Worm (Caenorhabditis elegans): ENCODE measurements around the gene C07A4.3.

C07A4.3 gene

ce11 chrX:10215429-10215828 lies 40.6 kb downstream of the C07A4.3 start, which contains the start of gene F44A6.4:
F44A6.4 (minus strand) TSS chrX:10215495.
- TF ChIP-seq lin-39 (tag; optimal IDR thresholded peaks at IDR 0.05) (no peak), ceh-82 (tag; optimal IDR thresholded peaks at IDR 0.05) (no peak), tbx-2 (tag; optimal IDR thresholded peaks at IDR 0.05) (no peak), nhr-43 (tag; optimal IDR thresholded peaks at IDR 0.05; ENCODE audit: poor library complexity, severe bottlenecking) (peak; percentile 45), snpc-4 (tag; optimal IDR thresholded peaks at IDR 0.05) (peak; percentile 11), mml-1 (tag; optimal IDR thresholded peaks at IDR 0.05) (no peak), nfya-1 (tag; optimal IDR thresholded peaks at IDR 0.05; ENCODE audit: insufficient read depth) (peak; percentile 6), nhr-25 (tag; optimal IDR thresholded peaks at IDR 0.05) (peak; percentile 5), hmg-11 (tag; optimal IDR thresholded peaks at IDR 0.05) (peak; percentile 23)

- TF ChIP-seq nhr-43 (tag; optimal IDR thresholded peaks at IDR 0.05; ENCODE audit: poor library complexity, severe bottlenecking) = peak; percentile 80
- TF ChIP-seq nhr-77 (tag; optimal IDR thresholded peaks at IDR 0.05) = no peak
- TF ChIP-seq fkh-2 (tag; optimal IDR thresholded peaks at IDR 0.05) = no peak
- TF ChIP-seq zag-1 (tag; optimal IDR thresholded peaks at IDR 0.05) = no peak
- no peak for TF ChIP-seq egl-27 (tag; optimal IDR thresholded peaks at IDR 0.05)
- TF ChIP-seq nhr-237 (tag; optimal IDR thresholded peaks at IDR 0.05) = no peak
- no peak for TF ChIP-seq ama-1 (optimal IDR thresholded peaks at IDR 0.05)
- no peak for TF ChIP-seq fkh-10 (GFP tag; optimal IDR thresholded peaks at IDR 0.05)
- TF ChIP-seq pha-4 (tag; optimal IDR thresholded peaks at IDR 0.05) = no peak
- no peak for TF ChIP-seq jun-1 (tag; optimal IDR thresholded peaks at IDR 0.05)
- TF ChIP-seq ztf-11 (tag; optimal IDR thresholded peaks at IDR 0.05) = no peak
- TF ChIP-seq elt-3 (tag; optimal IDR thresholded peaks at IDR 0.05) = no peak
- no peak for TF ChIP-seq fos-1 (tag; optimal IDR thresholded peaks at IDR 0.05)
- TF ChIP-seq ZK546.5 (tag; optimal IDR thresholded peaks at IDR 0.05) = no peak
- no peak for TF ChIP-seq nhr-67 (tag; optimal IDR thresholded peaks at IDR 0.05)
- TF ChIP-seq pqm-1 (tag; optimal IDR thresholded peaks at IDR 0.05) = peak; percentile 51
- TF ChIP-seq nhr-23 (tag; optimal IDR thresholded peaks at IDR 0.05) = no peak
- TF ChIP-seq egl-5 (tag; optimal IDR thresholded peaks at IDR 0.05) = no peak
- no peak for TF ChIP-seq mml-1 (tag; optimal IDR thresholded peaks at IDR 0.05)
- no peak for TF ChIP-seq eor-1 (tag; optimal IDR thresholded peaks at IDR 0.05)
- TF ChIP-seq lin-39 (tag; optimal IDR thresholded peaks at IDR 0.05) = no peak
- no peak for TF ChIP-seq unc-62 (GFP tag; optimal IDR thresholded peaks at IDR 0.05)
- TF ChIP-seq daf-12 (tag; optimal IDR thresholded peaks at IDR 0.05) = no peak
- no peak for TF ChIP-seq ztf-4 (tag; optimal IDR thresholded peaks at IDR 0.05)
- peak; percentile 52 for TF ChIP-seq nhr-28 (tag; optimal IDR thresholded peaks at IDR 0.05)
- no peak for TF ChIP-seq aly-2 (tag; optimal IDR thresholded peaks at IDR 0.05)
- TF ChIP-seq hmg-11 (tag; optimal IDR thresholded peaks at IDR 0.05) = no peak
- no peak for TF ChIP-seq snpc-4 (tag; optimal IDR thresholded peaks at IDR 0.05)
- no peak for TF ChIP-seq tbx-2 (tag; optimal IDR thresholded peaks at IDR 0.05)
- TF ChIP-seq elt-2 (tag; optimal IDR thresholded peaks at IDR 0.05) = peak; percentile 78
- TF ChIP-seq mdl-1 (tag; optimal IDR thresholded peaks at IDR 0.05) = no peak
- no peak for TF ChIP-seq elt-1 (tag; optimal IDR thresholded peaks at IDR 0.05)
These were observed 41.6 kb downstream of the C07A4.3 start for ce11 chrX:10216344-10216743.

DNA sequence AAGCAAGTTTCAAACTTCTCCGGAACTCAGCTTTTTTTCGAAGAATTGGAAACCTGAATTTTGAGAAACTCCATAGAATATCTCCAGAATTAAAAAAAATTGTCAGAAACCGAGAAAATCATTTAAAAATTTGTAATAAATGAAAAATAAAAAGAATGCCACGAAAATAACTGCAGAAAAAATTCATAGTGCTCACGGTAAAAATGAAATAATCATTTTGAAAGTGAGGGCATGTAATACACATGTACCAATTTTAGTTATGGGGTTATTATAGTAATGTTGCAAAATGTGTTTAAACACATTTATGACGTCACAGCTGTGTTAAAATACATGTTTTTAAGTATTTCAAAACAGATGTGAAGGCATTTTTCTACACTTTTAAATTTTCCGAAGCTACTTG lies 42.1 kb downstream of the C07A4.3 start:
- peak; percentile 20 for TF ChIP-seq nhr-25 (tag; optimal IDR thresholded peaks at IDR 0.05)
- TF ChIP-seq ztf-11 (tag; optimal IDR thresholded peaks at IDR 0.05) = no peak
- TF ChIP-seq nhr-43 (tag; optimal IDR thresholded peaks at IDR 0.05; ENCODE audit: poor library complexity, severe bottlenecking) = peak; percentile 34
- no peak for TF ChIP-seq unc-62 (GFP tag; optimal IDR thresholded peaks at IDR 0.05)

ce11 chrX:10218779-10219178 lies 44.0 kb downstream of the C07A4.3 start, which contains the start of gene F44A6.5:
F44A6.5 (minus strand) TSS chrX:10218929.
- TF ChIP-seq hmg-11 (tag; optimal IDR thresholded peaks at IDR 0.05) (no peak), elt-2 (tag; optimal IDR thresholded peaks at IDR 0.05) (peak; percentile 77), jun-1 (tag; optimal IDR thresholded peaks at IDR 0.05) (peak; percentile 46), ceh-9 (tag; optimal IDR thresholded peaks at IDR 0.05) (no peak), mml-1 (tag; optimal IDR thresholded peaks at IDR 0.05) (no peak), R02D3.7 (tag; optimal IDR thresholded peaks at IDR 0.05) (no peak), nhr-237 (tag; optimal IDR thresholded peaks at IDR 0.05) (no peak), ceh-82 (tag; optimal IDR thresholded peaks at IDR 0.05) (no peak), daf-12 (tag; optimal IDR thresholded peaks at IDR 0.05) (no peak), ceh-16 (tag; optimal IDR thresholded peaks at IDR 0.05) (no peak), lin-15B (tag; optimal IDR thresholded peaks at IDR 0.05) (no peak), egl-5 (tag; optimal IDR thresholded peaks at IDR 0.05) (no peak), nhr-28 (tag; optimal IDR thresholded peaks at IDR 0.05) (no peak), ztf-4 (tag; optimal IDR thresholded peaks at IDR 0.05) (no peak), nhr-76 (tag; optimal IDR thresholded peaks at IDR 0.05) (no peak), elt-3 (tag; optimal IDR thresholded peaks at IDR 0.05) (peak in 1 of 3 experiments; percentile 13), nhr-11 (tag; optimal IDR thresholded peaks at IDR 0.05) (no peak), eor-1 (tag; optimal IDR thresholded peaks at IDR 0.05) (no peak), sea-2 (GFP tag; optimal IDR thresholded peaks at IDR 0.05) (no peak), mdl-1 (tag; optimal IDR thresholded peaks at IDR 0.05) (peak; percentile 18), egl-27 (tag; optimal IDR thresholded peaks at IDR 0.05) (no peak), ceh-28 (tag; optimal IDR thresholded peaks at IDR 0.05) (no peak), ama-1 (optimal IDR thresholded peaks at IDR 0.05) (no peak), nhr-12 (tag; optimal IDR thresholded peaks at IDR 0.05) (no peak), nhr-23 (tag; optimal IDR thresholded peaks at IDR 0.05) (peak; percentile 14), fkh-10 (GFP tag; optimal IDR thresholded peaks at IDR 0.05) (no peak), aly-2 (tag; optimal IDR thresholded peaks at IDR 0.05) (no peak), nhr-25 (tag; optimal IDR thresholded peaks at IDR 0.05) (peak; percentile 70), nhr-43 (tag; optimal IDR thresholded peaks at IDR 0.05; ENCODE audit: poor library complexity, severe bottlenecking) (peak; percentile 85), fos-1 (tag; optimal IDR thresholded peaks at IDR 0.05) (no peak), nhr-67 (tag; optimal IDR thresholded peaks at IDR 0.05) (no peak), zag-1 (tag; optimal IDR thresholded peaks at IDR 0.05) (no peak), pqm-1 (tag; optimal IDR thresholded peaks at IDR 0.05) (peak; percentile 16)

Measured in whole organism, L3 larva.